Worm (Caenorhabditis elegans) whole organism, L3 larva: ENCODE measurements around the gene F25E2.3.

Experiments used
- R02D3.7 ChIP-seq: fragments of 150-350 bp; optimal IDR thresholded peaks from 2 replicates; lab custom pipeline; 2014; ENCODE audit warnings: missing biosample characterization, missing genetic modification characterization
- ZK546.5 ChIP-seq: sonication (generic microtip); optimal IDR thresholded peaks from 2 replicates; lab custom pipeline; 2017; ENCODE audit warnings: missing biosample characterization, missing genetic modification characterization
- aly-2 ChIP-seq: fragments of 150-350 bp; optimal IDR thresholded peaks from 2 replicates; lab custom pipeline; 2014; ENCODE audit warnings: missing biosample characterization, missing genetic modification characterization
- ama-1 ChIP-seq: fragments of 150-350 bp; optimal IDR thresholded peaks from 2 replicates; lab custom pipeline; 2018
- ceh-16 ChIP-seq: sonication (generic microtip); optimal IDR thresholded peaks from 2 replicates; lab custom pipeline; 2017; ENCODE audit warnings: missing biosample characterization, missing genetic modification characterization
- ceh-28 ChIP-seq: fragments of 150-350 bp; optimal IDR thresholded peaks from 2 replicates; lab custom pipeline; 2014; ENCODE audit warnings: missing biosample characterization, missing genetic modification reagents, missing genetic modification characterization
- ceh-82 ChIP-seq: fragments of 150-350 bp; optimal IDR thresholded peaks from 2 replicates; lab custom pipeline; 2014; ENCODE audit warnings: missing biosample characterization, missing genetic modification characterization
- ceh-9 ChIP-seq: sonication (generic microtip); optimal IDR thresholded peaks from 2 replicates; lab custom pipeline; 2018; ENCODE audit warnings: missing biosample characterization, missing genetic modification characterization
- daf-12 ChIP-seq: fragments of 150-350 bp; optimal IDR thresholded peaks from 2 replicates; lab custom pipeline; 2014; ENCODE audit warnings: missing biosample characterization, missing genetic modification reagents, missing genetic modification characterization
- egl-27 ChIP-seq: sonication (generic microtip); optimal IDR thresholded peaks from 4 replicates; lab custom pipeline; 2017; ENCODE audit warnings: missing biosample characterization, missing genetic modification reagents, missing genetic modification characterization
- elt-1 ChIP-seq: fragments of 150-350 bp; optimal IDR thresholded peaks from 2 replicates; lab custom pipeline; 2014; ENCODE audit warnings: missing biosample characterization, missing genetic modification characterization
- elt-2 ChIP-seq: sonication (generic microtip); optimal IDR thresholded peaks from 2 replicates; lab custom pipeline; 2016; ENCODE audit warnings: missing genetic modification reagents, mild to moderate bottlenecking, missing genetic modification characterization, missing compliant biosample characterization
- elt-3 ChIP-seq, 3 experiments: fragments of 150-350 bp in 1 of 3; sonication (generic microtip) in 2 of 3; optimal IDR thresholded peaks; 2 replicates in 2 of 3; 4 replicates in 1 of 3; lab custom pipeline; 2014 to 2017; ENCODE audit warnings: missing biosample characterization in 3 of 3, missing genetic modification characterization in 3 of 3
- fkh-2 ChIP-seq: fragments of 150-350 bp; optimal IDR thresholded peaks from 2 replicates; lab custom pipeline; 2014; ENCODE audit warnings: missing biosample characterization, missing genetic modification reagents, missing genetic modification characterization
- fos-1 ChIP-seq: fragments of 150-350 bp; optimal IDR thresholded peaks from 2 replicates; lab custom pipeline; 2014; ENCODE audit warnings: missing biosample characterization, missing genetic modification characterization
- hmg-11 ChIP-seq: sonication (generic microtip); optimal IDR thresholded peaks from 2 replicates; lab custom pipeline; 2016; ENCODE audit warnings: missing genetic modification characterization, missing compliant biosample characterization
- jun-1 ChIP-seq: fragments of 150-350 bp; optimal IDR thresholded peaks from 2 replicates; lab custom pipeline; 2014; ENCODE audit warnings: missing biosample characterization, missing genetic modification reagents, missing genetic modification characterization
- lin-15B ChIP-seq: fragments of 150-350 bp; optimal IDR thresholded peaks from 2 replicates; lab custom pipeline; 2014; ENCODE audit warnings: missing biosample characterization, missing genetic modification characterization
- lsy-12 ChIP-seq: sonication (generic microtip); optimal IDR thresholded peaks from 2 replicates; lab custom pipeline; 2016; ENCODE audit warnings: mild to moderate bottlenecking, missing genetic modification characterization, missing compliant biosample characterization
- mdl-1 ChIP-seq: fragments of 150-350 bp; optimal IDR thresholded peaks from 2 replicates; lab custom pipeline; 2014; ENCODE audit warnings: missing biosample characterization, missing genetic modification characterization
- mml-1 ChIP-seq: fragments of 150-350 bp; sonication (generic microtip); optimal IDR thresholded peaks from 3 replicates; lab custom pipeline; 2014; ENCODE audit warnings: missing biosample characterization, missing genetic modification characterization
- nfya-1 ChIP-seq: sonication (generic microtip); optimal IDR thresholded peaks from 2 replicates; lab custom pipeline; 2017; ENCODE audit warnings: missing genetic modification characterization, mild to moderate bottlenecking, missing compliant biosample characterization, antibody characterized with exemption, moderate library complexity; ENCODE audit not compliant: insufficient read depth
- nhr-12 ChIP-seq: fragments of 150-350 bp; optimal IDR thresholded peaks from 2 replicates; lab custom pipeline; 2014; ENCODE audit warnings: missing biosample characterization, missing genetic modification characterization
- nhr-23 ChIP-seq: fragments of 150-350 bp; optimal IDR thresholded peaks from 2 replicates; lab custom pipeline; 2014; ENCODE audit warnings: missing biosample characterization, missing genetic modification reagents, missing genetic modification characterization
- nhr-237 ChIP-seq: fragments of 150-350 bp; optimal IDR thresholded peaks from 2 replicates; lab custom pipeline; 2014; ENCODE audit warnings: missing biosample characterization, missing genetic modification characterization
- nhr-43 ChIP-seq: sonication (generic microtip); optimal IDR thresholded peaks from 2 replicates; lab custom pipeline; 2016; ENCODE audit warnings: mild to moderate bottlenecking, missing genetic modification characterization, missing compliant biosample characterization; ENCODE audit not compliant: poor library complexity, severe bottlenecking
- nhr-67 ChIP-seq: fragments of 150-350 bp; optimal IDR thresholded peaks from 2 replicates; lab custom pipeline; 2014; ENCODE audit warnings: missing biosample characterization, missing genetic modification characterization
- nhr-76 ChIP-seq: fragments of 150-350 bp; sonication (generic microtip); optimal IDR thresholded peaks from 5 replicates; lab custom pipeline; 2014; ENCODE audit warnings: missing biosample characterization, missing genetic modification characterization
- nhr-77 ChIP-seq: fragments of 150-350 bp; optimal IDR thresholded peaks from 2 replicates; lab custom pipeline; 2014; ENCODE audit warnings: missing biosample characterization, missing genetic modification characterization
- pha-4 ChIP-seq: fragments of 150-350 bp; optimal IDR thresholded peaks from 2 replicates; lab custom pipeline; 2014; ENCODE audit warnings: missing biosample characterization, missing genetic modification reagents, missing genetic modification characterization
- pqm-1 ChIP-seq: fragments of 150-350 bp; optimal IDR thresholded peaks from 2 replicates; lab custom pipeline; 2017; ENCODE audit warnings: missing biosample characterization, missing genetic modification characterization, inconsistent platforms
- sea-2 ChIP-seq: fragments of 150-350 bp; sonication (generic microtip); optimal IDR thresholded peaks from 4 replicates; lab custom pipeline; 2014; ENCODE audit warnings: missing biosample characterization, missing genetic modification reagents, missing genetic modification characterization
- skn-1 ChIP-seq: fragments of 150-350 bp; optimal IDR thresholded peaks from 2 replicates; lab custom pipeline; 2014; ENCODE audit warnings: missing biosample characterization, missing genetic modification characterization
- snpc-4 ChIP-seq: fragments of 150-350 bp; optimal IDR thresholded peaks from 2 replicates; lab custom pipeline; 2014; ENCODE audit warnings: missing biosample characterization, missing genetic modification characterization
- tbx-2 ChIP-seq: sonication (generic microtip); optimal IDR thresholded peaks from 2 replicates; lab custom pipeline; 2016; ENCODE audit warnings: mild to moderate bottlenecking, missing genetic modification characterization, missing compliant biosample characterization
- unc-39 ChIP-seq: sonication (generic microtip); optimal IDR thresholded peaks from 4 replicates; lab custom pipeline; 2017; ENCODE audit warnings: missing biosample characterization, missing genetic modification characterization
- zag-1 ChIP-seq: fragments of 150-350 bp; optimal IDR thresholded peaks from 2 replicates; lab custom pipeline; 2014; ENCODE audit warnings: missing biosample characterization, missing genetic modification characterization
- ztf-11 ChIP-seq: fragments of 150-350 bp; optimal IDR thresholded peaks from 2 replicates; lab custom pipeline; 2014; ENCODE audit warnings: missing biosample characterization, missing genetic modification characterization
- ztf-4 ChIP-seq: fragments of 150-350 bp; optimal IDR thresholded peaks from 2 replicates; lab custom pipeline; 2014; ENCODE audit warnings: missing biosample characterization, missing genetic modification characterization

Gene F25E2.3

ce11 chrX:806515-806914 is 6.4 kb downstream of the F25E2.3 start (continued):
- TF ChIP-seq ztf-11 (peak; percentile 66), elt-1 (tag; lab: Kevin White, UChicago) (peak; percentile 74), nhr-237 (tag; lab: Kevin White, UChicago) (peak; percentile 70), snpc-4 (tag; lab: Kevin White, UChicago) (peak; percentile 95), fkh-2 (tag; lab: Kevin White, UChicago) (peak; percentile 93), R02D3.7 (tag; lab: Kevin White, UChicago) (peak; percentile 92), unc-39 (peak; percentile 50), mml-1 (no peak), ceh-28 (tag; lab: Kevin White, UChicago) (peak; percentile 98), nhr-43 (tag; lab: Kevin White, UChicago) (peak; percentile 99), ZK546.5 (peak; percentile 61), ama-1 (peak; percentile 56), egl-27 (tag; lab: Kevin White, UChicago) (peak; percentile 94), nhr-12 (peak; percentile 23), ceh-9 (tag; lab: Kevin White, UChicago) (peak; percentile 61), pqm-1 (tag; lab: Kevin White, UChicago) (peak; percentile 89), ceh-16 (peak; percentile 77), zag-1 (peak; percentile 91), sea-2 (GFP tag; lab: Kevin White, UChicago) (no peak), elt-2 (tag; lab: Kevin White, UChicago) (peak; percentile 88), aly-2 (peak; percentile 95)

ce11 chrX:802478-802877 is 10.5 kb downstream of the F25E2.3 start, which contains the start of gene gtr-1:
Gene gtr-1 (plus strand): TSS chrX:802778.
- no peak for TF ChIP-seq egl-27 (tag; lab: Kevin White, UChicago)
- no peak for TF ChIP-seq mdl-1 (tag; lab: Kevin White, UChicago)
- no peak for TF ChIP-seq nhr-76
- TF ChIP-seq, all 47 proteins: peak for 0

ce11 chrX:790593-790992 is 22.4 kb downstream of the F25E2.3 start:
- TF ChIP-seq elt-3 (tag; optimal IDR thresholded peaks at IDR 0.05; lab: Kevin White, UChicago) (no peak), fkh-2 (tag; lab: Kevin White, UChicago) (no peak), lin-15B (tag; lab: Kevin White, UChicago) (no peak), zag-1 (no peak), pha-4 (tag; lab: Kevin White, UChicago) (peak; percentile 30)

ce11 chrX:789848-790247 is 23.1 kb downstream of the F25E2.3 start:
- no peak for TF ChIP-seq pha-4 (tag; lab: Kevin White, UChicago)
- TF ChIP-seq, all 47 proteins: peak for 0

ce11 chrX:787992-788391 is 25.0 kb downstream of the F25E2.3 start, which contains the start of gene attf-5:
Gene attf-5 (plus strand): TSS chrX:788353.
- TF ChIP-seq nhr-23 (tag; lab: Kevin White, UChicago): peak; percentile 22
- peak; percentile 53 for TF ChIP-seq pha-4 (tag; lab: Kevin White, UChicago)
- TF ChIP-seq fos-1: no peak
- TF ChIP-seq elt-2 (tag; lab: Kevin White, UChicago): no peak
- TF ChIP-seq hmg-11 (tag; lab: Kevin White, UChicago): peak; percentile 42
- TF ChIP-seq ceh-28 (tag; lab: Kevin White, UChicago): peak; percentile 78

ce11 chrX:785368-785767 is 27.6 kb downstream of the F25E2.3 start:
- TF ChIP-seq elt-1 (tag; lab: Kevin White, UChicago) (no peak), tbx-2 (tag; lab: Kevin White, UChicago) (peak; percentile 19), nfya-1 (tag; lab: Kevin White, UChicago) (no peak), nhr-12 (no peak), hmg-11 (tag; lab: Kevin White, UChicago) (no peak), nhr-43 (tag; lab: Kevin White, UChicago) (peak; percentile 17), nhr-237 (tag; lab: Kevin White, UChicago) (no peak), ceh-28 (tag; lab: Kevin White, UChicago) (peak; percentile 43), ceh-82 (tag; lab: Kevin White, UChicago) (no peak), ztf-4 (tag; lab: Kevin White, UChicago) (no peak), zag-1 (no peak), nhr-67 (no peak), ZK546.5 (no peak), lsy-12 (tag; lab: Kevin White, UChicago) (no peak), skn-1 (tag; lab: Kevin White, UChicago) (no peak), daf-12 (tag; lab: Kevin White, UChicago) (no peak), nhr-23 (tag; lab: Kevin White, UChicago) (peak; percentile 23), aly-2 (no peak), ceh-9 (tag; lab: Kevin White, UChicago) (no peak), fkh-2 (tag; lab: Kevin White, UChicago) (no peak), nhr-77 (tag; lab: Kevin White, UChicago) (peak; percentile 11), jun-1 (no peak)
